Worm (Caenorhabditis elegans) whole organism, L4 larva: ENCODE measurements around the gene Y27F2A.9.

ENCODE experiments used
- D1046.2 ChIP-seq: fragments of 200-800 bp; sonication (Bioruptor generic); IDR thresholded peaks from 2 replicates; pipeline ENCODE4 v1.3.6; 2022; ENCODE audit warnings: missing genetic modification characterization, missing compliant biosample characterization
- F10B5.3 ChIP-seq: sonication (generic microtip); optimal IDR thresholded peaks from 2 replicates; lab custom pipeline; 2016; ENCODE audit warnings: mild to moderate bottlenecking, missing genetic modification characterization, missing compliant biosample characterization
- F44E2.7 ChIP-seq: fragments of 200-800 bp; sonication (Bioruptor generic); IDR thresholded peaks from 2 replicates; pipeline ENCODE4 v2.1.2; 2022; ENCODE audit warnings: missing genetic modification characterization, missing compliant biosample characterization
- Y5F2A.4 ChIP-seq: fragments of 200-800 bp; sonication (Bioruptor generic); optimal IDR thresholded peaks from 2 replicates; lab custom pipeline; 2018; ENCODE audit warnings: mild to moderate bottlenecking, missing genetic modification characterization, missing compliant biosample characterization
- aha-1 ChIP-seq: fragments of 150-350 bp; peaks from one replicate; lab custom pipeline; 2014; ENCODE audit warnings: missing biosample characterization, missing genetic modification characterization
- ama-1 ChIP-seq: fragments of 150-350 bp; optimal IDR thresholded peaks from 2 replicates; lab custom pipeline; 2014; ENCODE audit warnings: inconsistent platforms, mixed read lengths
- arid-1 ChIP-seq: fragments of 200-800 bp; sonication (Bioruptor generic); conservative IDR thresholded peaks from 2 replicates; pipeline ENCODE4 v1.3.6; 2022; ENCODE audit warnings: missing genetic modification reagents, missing genetic modification characterization, missing compliant biosample characterization
- ceh-82 ChIP-seq: sonication (generic microtip); optimal IDR thresholded peaks from 2 replicates; lab custom pipeline; 2017; ENCODE audit warnings: missing biosample characterization, missing genetic modification characterization
- cey-2 ChIP-seq: sonication (generic microtip); optimal IDR thresholded peaks from 3 replicates; lab custom pipeline; 2017; ENCODE audit warnings: missing genetic modification characterization, mild to moderate bottlenecking, missing compliant biosample characterization, antibody characterized with exemption, borderline replicate concordance; ENCODE audit not compliant: insufficient read depth
- daf-12 ChIP-seq: fragments of 150-350 bp; optimal IDR thresholded peaks from 2 replicates; lab custom pipeline; 2014; ENCODE audit warnings: missing biosample characterization, missing genetic modification reagents, missing genetic modification characterization
- daf-16 ChIP-seq, 3 experiments: sonication (generic microtip); optimal IDR thresholded peaks; 2 replicates each; lab custom pipeline; 2016 to 2017; ENCODE audit warnings: missing genetic modification characterization in 3 of 3, missing genetic modification reagents in 3 of 3, mild to moderate bottlenecking in 2 of 3, missing compliant biosample characterization in 2 of 3, missing biosample characterization in 1 of 3, moderate library complexity in 1 of 3
- fkh-10 ChIP-seq: fragments of 150-350 bp; optimal IDR thresholded peaks from 2 replicates; lab custom pipeline; 2014; ENCODE audit warnings: missing biosample characterization, missing genetic modification reagents, missing genetic modification characterization
- fos-1 ChIP-seq: fragments of 150-350 bp; optimal IDR thresholded peaks from 2 replicates; lab custom pipeline; 2014; ENCODE audit warnings: missing biosample characterization, missing genetic modification characterization
- gei-8 ChIP-seq: fragments of 200-800 bp; sonication (Bioruptor generic); optimal IDR thresholded peaks from 2 replicates; lab custom pipeline; 2018; ENCODE audit warnings: mild to moderate bottlenecking, missing genetic modification characterization, missing compliant biosample characterization
- hlh-11 ChIP-seq: fragments of 200-800 bp; sonication (Bioruptor generic); optimal IDR thresholded peaks from 2 replicates; lab custom pipeline; 2018; ENCODE audit warnings: mild to moderate bottlenecking, missing genetic modification characterization, missing compliant biosample characterization
- hlh-30 ChIP-seq: sonication (generic microtip); optimal IDR thresholded peaks from 2 replicates; lab custom pipeline; 2017; ENCODE audit warnings: antibody characterized with exemption, mild to moderate bottlenecking, missing genetic modification characterization, missing compliant biosample characterization; ENCODE audit not compliant: insufficient read depth
- hmg-1.1 ChIP-seq: fragments of 200-800 bp; sonication (Bioruptor generic); IDR thresholded peaks from 2 replicates; pipeline ENCODE4 v1.3.6; 2022; ENCODE audit warnings: missing genetic modification reagents, missing genetic modification characterization, missing compliant biosample characterization
- lin-13 ChIP-seq: fragments of 150-350 bp; optimal IDR thresholded peaks from 2 replicates; lab custom pipeline; 2014; ENCODE audit warnings: missing biosample characterization, missing genetic modification reagents, missing genetic modification characterization
- lin-38 ChIP-seq: fragments of 200-800 bp; sonication (Bioruptor generic); IDR thresholded peaks from 2 replicates; pipeline ENCODE4 v1.3.6; 2022; ENCODE audit warnings: missing genetic modification reagents, missing genetic modification characterization, missing compliant biosample characterization
- mep-1 ChIP-seq: fragments of 150-350 bp; sonication (generic microtip); optimal IDR thresholded peaks from 3 replicates; lab custom pipeline; 2014; ENCODE audit warnings: missing biosample characterization, missing genetic modification characterization
- nhr-237 ChIP-seq: sonication (generic microtip); optimal IDR thresholded peaks from 2 replicates; lab custom pipeline; 2017; ENCODE audit warnings: missing biosample characterization, missing genetic modification characterization
- nhr-41 ChIP-seq: fragments of 200-800 bp; sonication (Bioruptor generic); IDR thresholded peaks from 2 replicates; pipeline ENCODE4 v1.3.6; 2022; ENCODE audit warnings: missing genetic modification reagents, missing genetic modification characterization, missing compliant biosample characterization
- nhr-76 ChIP-seq: fragments of 150-350 bp; optimal IDR thresholded peaks from 2 replicates; lab custom pipeline; 2014; ENCODE audit warnings: missing biosample characterization, missing genetic modification characterization
- nhr-77 ChIP-seq: fragments of 150-350 bp; optimal IDR thresholded peaks from 2 replicates; lab custom pipeline; 2014; ENCODE audit warnings: missing biosample characterization, missing genetic modification characterization
- pha-4 ChIP-seq, 2 experiments: fragments of 150-350 bp in 1 of 2; fragments of 200-800 bp in 1 of 2; sonication (Bioruptor generic) in 1 of 2; IDR thresholded peaks in 1 of 2; optimal IDR thresholded peaks in 1 of 2; 2 replicates each; pipeline versions ENCODE4 v1.3.6 to Lab custom; 2014 to 2022; ENCODE audit warnings: missing genetic modification characterization in 2 of 2, missing genetic modification reagents in 2 of 2, missing biosample characterization in 1 of 2, missing compliant biosample characterization in 1 of 2
- rbr-2 ChIP-seq: sonication (generic microtip); optimal IDR thresholded peaks from 2 replicates; lab custom pipeline; 2016; ENCODE audit warnings: missing genotype, missing genetic modification characterization, missing compliant biosample characterization
- saeg-2 ChIP-seq: fragments of 200-800 bp; sonication (Bioruptor generic); IDR thresholded peaks from 2 replicates; pipeline ENCODE4 v1.3.6; 2022; ENCODE audit warnings: missing genetic modification reagents, missing genetic modification characterization, missing compliant biosample characterization
- snpc-4 ChIP-seq: fragments of 150-350 bp; optimal IDR thresholded peaks from 2 replicates; lab custom pipeline; 2014; ENCODE audit warnings: missing biosample characterization, missing genetic modification characterization
- tra-1 ChIP-seq: fragments of 200-800 bp; sonication (Bioruptor generic); IDR thresholded peaks from 2 replicates; pipeline ENCODE4 v1.3.6; 2022; ENCODE audit warnings: missing genetic modification reagents, missing genetic modification characterization, missing compliant biosample characterization
- unc-62 ChIP-seq, 3 experiments: fragments of 150-350 bp in 1 of 3; sonication (generic microtip); optimal IDR thresholded peaks in 2 of 3; peaks in 1 of 3; 1 replicate in 1 of 3; 2 replicates in 2 of 3; lab custom pipeline; 2014 to 2017; ENCODE audit warnings: missing biosample characterization in 3 of 3, missing genetic modification characterization in 3 of 3, missing genetic modification reagents in 3 of 3, missing genotype in 1 of 3

Gene Y27F2A.9

DNA sequence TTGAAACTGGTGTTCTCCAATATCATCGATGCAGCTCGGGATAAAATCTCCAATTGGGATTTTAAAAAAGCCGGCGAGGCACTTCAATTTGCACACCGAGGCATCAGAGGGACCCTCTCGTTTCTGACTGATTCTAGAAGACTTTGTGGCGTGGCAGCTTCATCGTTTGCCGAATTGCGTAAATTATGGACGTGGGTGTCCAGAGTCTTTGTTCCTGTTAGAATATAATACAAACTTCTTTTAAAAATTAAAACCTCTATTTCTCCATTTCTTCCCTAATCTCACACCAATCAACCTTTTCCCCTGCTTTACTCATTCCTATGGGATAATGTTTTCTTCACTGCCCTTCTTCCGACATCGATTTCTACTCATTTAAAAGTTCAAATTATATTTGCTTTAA is 18.9 kb upstream of the Y27F2A.9 start, which contains the start of gene ZC239.5:
TSS of gene ZC239.5 (plus strand) at position 301 of the 400 bp plus-strand sequence.
- no peak for TF ChIP-seq gei-8 (GFP tag; lab: Kevin White, UChicago)
- TF ChIP-seq aha-1 (tag; lab: Kevin White, UChicago): no peak
- TF ChIP-seq nhr-77: no peak
- TF ChIP-seq fos-1 (tag; lab: Kevin White, UChicago): no peak
- TF ChIP-seq lin-13: no peak
- TF ChIP-seq unc-62 (GFP tag; optimal IDR thresholded peaks at IDR 0.05 in 1 of 2; lab: Kevin White, UChicago): peak in 1 of 2 experiments; percentile 56
- TF ChIP-seq unc-62 (tag; optimal IDR thresholded peaks at IDR 0.05; lab: Kevin White, UChicago): no peak
- TF ChIP-seq arid-1 (GFP tag; lab: Robert Waterston, UW): no peak
- no peak for TF ChIP-seq F10B5.3 (tag; lab: Kevin White, UChicago)
- no peak for TF ChIP-seq ama-1 (lab: Kevin White, UChicago)
- TF ChIP-seq saeg-2 (GFP tag; lab: Robert Waterston, UW): no peak
- no peak for TF ChIP-seq snpc-4
- no peak for TF ChIP-seq nhr-76 (tag; lab: Kevin White, UChicago)
- no peak for TF ChIP-seq nhr-237
- no peak for TF ChIP-seq tra-1 (GFP tag; lab: Robert Waterston, UW)
- 0 out of 2 replicates have a peak, but pooled peaks have one; percentile 12 for TF ChIP-seq D1046.2 (GFP tag; lab: Robert Waterston, UW)

DNA sequence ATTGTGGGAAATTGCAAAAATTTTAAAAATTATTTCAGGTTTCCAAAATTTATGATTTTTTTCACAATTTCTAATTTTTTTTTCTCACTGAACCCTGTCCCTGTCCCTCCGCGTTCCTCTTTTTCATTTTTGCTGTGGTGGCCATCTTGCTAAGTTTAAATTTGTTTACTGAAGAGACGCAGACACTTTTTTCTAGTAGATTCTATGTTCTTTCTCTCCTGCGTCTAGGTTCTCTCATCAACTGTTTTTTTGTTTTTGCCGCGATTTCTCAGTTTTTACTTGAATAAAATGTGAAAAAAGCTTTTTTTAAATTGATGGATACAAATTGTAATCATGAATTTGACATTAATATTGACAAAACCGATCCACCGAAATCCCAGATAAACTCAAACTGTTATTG is 17.8 kb upstream of the Y27F2A.9 start, which contains the start of gene ZC239.6:
TSS of gene ZC239.6 (plus strand) at position 381 of the 400 bp plus-strand sequence.
- TF ChIP-seq daf-16 (GFP tag; optimal IDR thresholded peaks at IDR 0.05; lab: Kevin White, UChicago) (peak in 1 of 2 experiments; percentile 68), daf-16 (tag; optimal IDR thresholded peaks at IDR 0.05; lab: Kevin White, UChicago) (no peak), rbr-2 (tag; lab: Kevin White, UChicago) (peak; percentile 32), hlh-11 (tag; lab: Kevin White, UChicago) (peak; percentile 35), snpc-4 (no peak), pha-4 (GFP tag; IDR thresholded peaks at IDR 0.05; lab: Robert Waterston, UW) (no peak), pha-4 (tag; optimal IDR thresholded peaks at IDR 0.05; lab: Kevin White, UChicago) (peak; percentile 22), hmg-1.1 (GFP tag; lab: Robert Waterston, UW) (0 out of 2 replicates have a peak, but pooled peaks have one; percentile 22), nhr-41 (GFP tag; lab: Robert Waterston, UW) (no peak), saeg-2 (GFP tag; lab: Robert Waterston, UW) (no peak), hlh-30 (tag; lab: Kevin White, UChicago) (peak; percentile 9), tra-1 (GFP tag; lab: Robert Waterston, UW) (no peak), F44E2.7 (GFP tag; lab: Robert Waterston, UW) (no peak)

DNA sequence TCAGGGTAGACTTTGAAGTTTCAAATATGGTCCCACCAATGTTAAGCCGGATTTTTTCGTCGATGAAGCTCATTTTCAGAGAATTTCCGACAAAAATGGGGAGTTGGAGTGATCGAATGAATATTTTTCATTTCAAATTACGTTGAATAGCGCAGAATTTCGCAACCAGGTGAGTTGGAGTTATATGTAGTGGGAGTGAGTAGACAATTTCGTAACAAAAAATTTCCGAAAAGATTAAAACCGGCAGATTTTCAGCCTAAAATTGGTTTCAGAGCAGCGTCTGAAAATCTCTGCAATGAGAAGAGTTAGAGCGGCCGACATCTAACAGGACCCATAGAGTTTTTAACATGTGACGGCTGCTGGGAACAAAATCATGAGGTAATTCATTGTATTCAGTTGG is 17.2 kb upstream of the Y27F2A.9 start, which contains the start of gene sdz-35:
TSS of gene sdz-35 (minus strand) at position 101 of the 400 bp plus-strand sequence.
- TF ChIP-seq rbr-2 (tag; lab: Kevin White, UChicago) (no peak), ama-1 (lab: Kevin White, UChicago) (no peak), mep-1 (tag; lab: Kevin White, UChicago) (no peak), ceh-82 (tag; lab: Kevin White, UChicago) (no peak), nhr-237 (no peak), daf-12 (tag; lab: Kevin White, UChicago) (no peak)

DNA sequence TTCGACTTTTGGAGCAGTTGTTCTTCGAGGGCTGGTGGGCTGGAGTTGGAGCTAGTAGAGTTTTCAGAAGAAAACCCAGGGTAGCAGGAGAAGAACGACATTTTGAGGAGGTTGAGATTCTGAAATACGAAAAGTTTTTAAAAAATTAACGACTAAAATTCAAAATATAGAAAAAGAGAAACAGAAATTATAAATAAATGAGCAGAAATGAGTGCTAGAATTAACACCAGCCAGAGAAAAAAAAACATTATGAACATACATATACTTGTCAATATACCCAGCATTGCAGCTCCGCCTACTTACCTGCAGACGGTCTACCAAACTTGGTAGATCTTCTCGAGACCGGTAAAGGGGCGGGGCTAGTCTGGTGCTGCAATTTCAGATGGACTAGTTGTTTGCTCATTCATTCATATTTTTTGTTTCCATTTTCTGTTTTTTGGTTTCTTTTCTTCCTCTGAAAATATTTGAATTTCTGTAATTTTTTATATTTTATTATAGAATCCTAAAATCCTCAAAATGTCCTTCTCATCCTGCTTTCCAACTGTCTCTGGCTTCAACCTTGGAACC is 15.1 kb upstream of the Y27F2A.9 start, which contains the start of the genes ZC239.20 and ZC239.21:
TSS of gene ZC239.20 (minus strand) at position 101 of the 567 bp plus-strand sequence.
TSS of gene ZC239.21 (plus strand) at position 517 of the 567 bp plus-strand sequence.
- TF ChIP-seq fkh-10 (GFP tag; lab: Kevin White, UChicago) (no peak), Y5F2A.4 (GFP tag; lab: Kevin White, UChicago) (no peak), cey-2 (tag; lab: Kevin White, UChicago) (no peak), lin-38 (GFP tag; lab: Robert Waterston, UW) (no peak)
